Worm (Caenorhabditis elegans): Measurements from ENCODE around the gene W03G11.3.
A peak's percentile ranks its signal among the peaks of the same experiment; 100 is the strongest.

The W03G11.3 gene

ce11 chrX:12086297-12086696 lies 17.3 kb downstream of the W03G11.3 start:
- TF ChIP-seq elt-1 (tag; optimal IDR thresholded peaks at IDR 0.05) = no peak
- no peak for TF ChIP-seq aly-2 (tag; optimal IDR thresholded peaks at IDR 0.05)
- no peak for TF ChIP-seq zag-1 (tag; optimal IDR thresholded peaks at IDR 0.05)
- TF ChIP-seq nhr-77 (tag; optimal IDR thresholded peaks at IDR 0.05) = no peak
- TF ChIP-seq nhr-23 (tag; optimal IDR thresholded peaks at IDR 0.05) = no peak
- TF ChIP-seq elt-2 (tag; optimal IDR thresholded peaks at IDR 0.05) = no peak
- TF ChIP-seq unc-39 (tag; optimal IDR thresholded peaks at IDR 0.05) = no peak
- TF ChIP-seq nhr-28 (tag; optimal IDR thresholded peaks at IDR 0.05) = no peak

ce11 chrX:12082813-12083212 lies 20.8 kb downstream of the W03G11.3 start:
- TF ChIP-seq nfya-1 (tag; optimal IDR thresholded peaks at IDR 0.05; ENCODE audit: insufficient read depth) = peak; percentile 25
- peak; percentile 78 for TF ChIP-seq fkh-10 (GFP tag; optimal IDR thresholded peaks at IDR 0.05)
- no peak for TF ChIP-seq ceh-9 (tag; optimal IDR thresholded peaks at IDR 0.05)

- TF ChIP-seq ztf-4 (tag; optimal IDR thresholded peaks at IDR 0.05) (no peak), unc-39 (tag; optimal IDR thresholded peaks at IDR 0.05) (no peak), ceh-28 (tag; optimal IDR thresholded peaks at IDR 0.05) (no peak), nhr-23 (tag; optimal IDR thresholded peaks at IDR 0.05) (no peak), ama-1 (optimal IDR thresholded peaks at IDR 0.05) (no peak), elt-1 (tag; optimal IDR thresholded peaks at IDR 0.05) (peak; percentile 66)
These were observed 22.4 kb downstream of the W03G11.3 start for ce11 chrX:12081250-12081649.

DNA sequence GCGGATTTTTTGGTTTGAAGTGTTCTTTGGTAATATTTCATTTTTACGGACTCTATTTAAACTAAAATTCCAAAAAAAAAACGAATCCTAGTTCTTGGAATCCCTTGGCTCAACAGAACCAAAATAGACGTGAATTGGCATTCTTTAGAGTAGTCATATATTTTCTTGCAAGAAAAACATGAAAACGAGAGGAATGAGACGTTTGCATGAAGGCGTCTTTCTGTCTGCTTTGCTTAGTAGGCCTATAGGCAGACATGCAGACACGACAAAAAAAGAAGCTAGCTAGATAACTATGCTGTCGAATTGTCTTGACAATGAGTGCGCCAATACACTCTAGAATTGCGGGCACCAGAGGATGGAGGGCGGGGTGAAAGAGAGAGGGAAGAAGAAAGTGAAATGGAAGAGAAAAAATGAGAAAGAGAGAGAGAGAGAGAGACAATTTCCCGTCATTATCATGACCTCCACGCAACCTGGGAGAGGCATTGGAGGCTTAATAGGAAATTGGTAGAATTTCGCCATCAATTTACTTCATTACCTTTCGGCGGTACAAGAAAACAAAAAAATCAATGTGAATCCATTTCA lies 22.9 kb downstream of the W03G11.3 start:
- TF ChIP-seq ceh-16 (tag; optimal IDR thresholded peaks at IDR 0.05) (no peak), egl-5 (tag; optimal IDR thresholded peaks at IDR 0.05) (no peak), nhr-23 (tag; optimal IDR thresholded peaks at IDR 0.05) (peak; percentile 24), tbx-2 (tag; optimal IDR thresholded peaks at IDR 0.05) (no peak), pha-4 (tag; optimal IDR thresholded peaks at IDR 0.05) (no peak), ztf-4 (tag; optimal IDR thresholded peaks at IDR 0.05) (no peak), elt-1 (tag; optimal IDR thresholded peaks at IDR 0.05) (no peak), mml-1 (tag; optimal IDR thresholded peaks at IDR 0.05) (no peak), ZK546.5 (tag; optimal IDR thresholded peaks at IDR 0.05) (no peak), nhr-67 (tag; optimal IDR thresholded peaks at IDR 0.05) (no peak), ceh-9 (tag; optimal IDR thresholded peaks at IDR 0.05) (no peak), fkh-2 (tag; optimal IDR thresholded peaks at IDR 0.05) (no peak), nhr-12 (tag; optimal IDR thresholded peaks at IDR 0.05) (no peak), nhr-25 (tag; optimal IDR thresholded peaks at IDR 0.05) (peak; percentile 71), ama-1 (optimal IDR thresholded peaks at IDR 0.05) (no peak), nfya-1 (tag; optimal IDR thresholded peaks at IDR 0.05; ENCODE audit: insufficient read depth) (peak; percentile 43), ceh-82 (tag; optimal IDR thresholded peaks at IDR 0.05) (no peak), R02D3.7 (tag; optimal IDR thresholded peaks at IDR 0.05) (no peak)

ce11 chrX:12073764-12074163 lies 29.8 kb downstream of the W03G11.3 start, which contains the start of gene tmem-145:
TSS of gene tmem-145 (minus strand) at chrX:12073864.
- TF ChIP-seq daf-12 (tag; optimal IDR thresholded peaks at IDR 0.05) (no peak), egl-27 (tag; optimal IDR thresholded peaks at IDR 0.05) (no peak), hmg-11 (tag; optimal IDR thresholded peaks at IDR 0.05) (no peak), mdl-1 (tag; optimal IDR thresholded peaks at IDR 0.05) (no peak), tbx-2 (tag; optimal IDR thresholded peaks at IDR 0.05) (no peak), nhr-67 (tag; optimal IDR thresholded peaks at IDR 0.05) (no peak), lin-39 (tag; optimal IDR thresholded peaks at IDR 0.05) (no peak), jun-1 (tag; optimal IDR thresholded peaks at IDR 0.05) (no peak), R02D3.7 (tag; optimal IDR thresholded peaks at IDR 0.05) (no peak), aly-2 (tag; optimal IDR thresholded peaks at IDR 0.05) (no peak), nhr-25 (tag; optimal IDR thresholded peaks at IDR 0.05) (no peak), unc-39 (tag; optimal IDR thresholded peaks at IDR 0.05) (no peak), ceh-16 (tag; optimal IDR thresholded peaks at IDR 0.05) (no peak), fos-1 (tag; optimal IDR thresholded peaks at IDR 0.05) (no peak), eor-1 (tag; optimal IDR thresholded peaks at IDR 0.05) (no peak)
